Worm (Caenorhabditis elegans): ENCODE data around the gene ubc-9.
A peak's percentile ranks its signal among the peaks of the same experiment; 100 is the strongest.

The ubc-9 gene

ce11 chrIV:4660151-4661041 is 9.6 kb downstream of the ubc-9 start, which contains the start of the genes F29B9.11 and jmjd-1.2 (continued):
- no peak for TF ChIP-seq Y56A3A.18 (GFP tag; IDR thresholded peaks at IDR 0.05)
- TF ChIP-seq ekl-4 (GFP tag; IDR thresholded peaks at IDR 0.05), result peak; percentile 79
- TF ChIP-seq egrh-3 (GFP tag; IDR thresholded peaks at IDR 0.05), result peak; percentile 72
- no peak for TF ChIP-seq lsy-27 (tag; optimal IDR thresholded peaks at IDR 0.05; ENCODE audit: borderline replicate concordance, insufficient read depth)
- no peak for TF ChIP-seq tbx-9 (tag; optimal IDR thresholded peaks at IDR 0.05; ENCODE audit: borderline replicate concordance)
- TF ChIP-seq Y53G8AR.9 (GFP tag; conservative IDR thresholded peaks at IDR 0.05), result peak; percentile 89
- TF ChIP-seq let-607 (tag; optimal IDR thresholded peaks at IDR 0.05), result peak; percentile 54 to 81
- TF ChIP-seq mcd-1 (GFP tag; IDR thresholded peaks at IDR 0.05), result peak; percentile 90
- no peak for TF ChIP-seq ceh-40 (GFP tag; IDR thresholded peaks at IDR 0.05)
- TF ChIP-seq lsl-1 (GFP tag; optimal IDR thresholded peaks at IDR 0.05), result peak; percentile 85
- peak; percentile 26 for TF ChIP-seq F49E8.2 (tag; optimal IDR thresholded peaks at IDR 0.05; ENCODE audit: insufficient read depth)
- TF ChIP-seq pha-4 (tag; optimal IDR thresholded peaks at IDR 0.05), result no peak
- no peak for TF ChIP-seq dpff-1 (tag; optimal IDR thresholded peaks at IDR 0.05)
- 0 out of 2 replicates have a peak, but pooled peaks have one; percentile 60 for TF ChIP-seq Y79H2A.3 (GFP tag; conservative IDR thresholded peaks at IDR 0.05)
- TF ChIP-seq F22D6.2 (tag; optimal IDR thresholded peaks at IDR 0.05), result peak; percentile 68
- TF ChIP-seq egl-44 (GFP tag; IDR thresholded peaks at IDR 0.05), result peak; percentile 61; the same call in 1 of the 2 replicates
- TF ChIP-seq F57C9.4 (tag; optimal IDR thresholded peaks at IDR 0.05), result no peak
- TF ChIP-seq snpc-1.3 (tag; optimal IDR thresholded peaks at IDR 0.05; ENCODE audit: insufficient read depth), result peak; percentile 50
- peak; percentile 42 for TF ChIP-seq gei-17 (GFP tag; optimal IDR thresholded peaks at IDR 0.05)
- TF ChIP-seq rec-8 (tag; optimal IDR thresholded peaks at IDR 0.05), result peak in 1 of 2 experiments; percentile 4
- peak; percentile 99 for TF ChIP-seq ceh-100 (GFP tag; IDR thresholded peaks at IDR 0.05)
- TF ChIP-seq ceh-79 (tag; optimal IDR thresholded peaks at IDR 0.05), result no peak
- no peak for TF ChIP-seq hlh-12 (tag; optimal IDR thresholded peaks at IDR 0.05)
- TF ChIP-seq pbrm-1 (GFP tag; IDR thresholded peaks at IDR 0.05), result peak; percentile 94
- no peak for TF ChIP-seq nfya-1 (tag; optimal IDR thresholded peaks at IDR 0.05; ENCODE audit: borderline replicate concordance, insufficient read depth)
- TF ChIP-seq ceh-27 (GFP tag; optimal IDR thresholded peaks at IDR 0.05), result peak; percentile 91
- peak; percentile 51 for TF ChIP-seq snpc-4 (GFP tag; optimal IDR thresholded peaks at IDR 0.05)
- peak; percentile 14 to 83 (median 77) for TF ChIP-seq snpc-4 (tag; optimal IDR thresholded peaks at IDR 0.05)
- no peak for TF ChIP-seq nhr-27 (tag; optimal IDR thresholded peaks at IDR 0.05)
- TF ChIP-seq B0019.2 (GFP tag; conservative IDR thresholded peaks at IDR 0.05), result peak; percentile 61; the same call in 1 of the 2 replicates
- TF ChIP-seq lin-40 (tag; optimal IDR thresholded peaks at IDR 0.05), result peak; percentile 92
- peak; percentile 84 for TF ChIP-seq snpc-3.4 (tag; optimal IDR thresholded peaks at IDR 0.05)
- TF ChIP-seq hrde-1 (tag; optimal IDR thresholded peaks at IDR 0.05; ENCODE audit: borderline replicate concordance), result no peak
- peak; percentile 86 for TF ChIP-seq madf-10 (tag; optimal IDR thresholded peaks at IDR 0.05)
- peak; percentile 80; the same call in 1 of the 2 replicates for TF ChIP-seq K11D2.4 (GFP tag; IDR thresholded peaks at IDR 0.05)
- TF ChIP-seq zim-3 (tag; optimal IDR thresholded peaks at IDR 0.05), result peak; percentile 54
- TF ChIP-seq repo-1 (tag; optimal IDR thresholded peaks at IDR 0.05), result no peak
- TF ChIP-seq ceh-91 (GFP tag; IDR thresholded peaks at IDR 0.05), result peak; percentile 86
- no peak for TF ChIP-seq hmg-20 (GFP tag; IDR thresholded peaks at IDR 0.05)
- TF ChIP-seq tbp1 (GFP tag; optimal IDR thresholded peaks at IDR 0.05), result peak; percentile 71
- TF ChIP-seq T07F8.4 (tag; optimal IDR thresholded peaks at IDR 0.05), result peak; percentile 6
- TF ChIP-seq let-526 (GFP tag; IDR thresholded peaks at IDR 0.05), result peak; percentile 46; the same call in 1 of the 2 replicates
- no peak for TF ChIP-seq aptf-3 (GFP tag; IDR thresholded peaks at IDR 0.05)
- TF ChIP-seq ztf-25 (GFP tag; IDR thresholded peaks at IDR 0.05), result 0 out of 2 replicates have a peak, but pooled peaks have one; percentile 30

All from whole organism, young adult.